Fruit fly (Drosophila melanogaster): Measurements from ENCODE around the gene Jon99Fii.
A peak's percentile ranks its signal among the peaks of the same experiment; 100 is the strongest.

Jon99Fii gene

dm6 chr3R:30467062-30467461 is 20.7 kb downstream of the Jon99Fii start:
- TF ChIP-seq pad (GFP tag; optimal IDR thresholded peaks at IDR 0.05) = no peak
- TF ChIP-seq Hr96 (GFP tag; optimal IDR thresholded peaks at IDR 0.05) = no peak
- no peak for TF ChIP-seq CG33017 (tag; optimal IDR thresholded peaks at IDR 0.05)
- TF ChIP-seq cic (GFP tag; optimal IDR thresholded peaks at IDR 0.05) = no peak
- TF ChIP-seq CG11617 (GFP tag; optimal IDR thresholded peaks at IDR 0.05) = no peak
- TF ChIP-seq CG7045 (GFP tag; optimal IDR thresholded peaks at IDR 0.05) = no peak
- no peak for TF ChIP-seq Mnt (GFP tag; optimal IDR thresholded peaks at IDR 0.05)
- no peak for TF ChIP-seq CG7101 (tag; optimal IDR thresholded peaks at IDR 0.05)
- no peak for TF ChIP-seq tj (GFP tag; optimal IDR thresholded peaks at IDR 0.05)
- TF ChIP-seq bab1 (GFP tag; optimal IDR thresholded peaks at IDR 0.05) = no peak
- TF ChIP-seq cnc (optimal IDR thresholded peaks at IDR 0.05) = no peak
- no peak for TF ChIP-seq CG14711 (tag; optimal IDR thresholded peaks at IDR 0.05)
- no peak for TF ChIP-seq ovo (GFP tag; optimal IDR thresholded peaks at IDR 0.05)
- no peak for TF ChIP-seq CG12768 (GFP tag; optimal IDR thresholded peaks at IDR 0.05)
- no peak for TF ChIP-seq Clk (GFP tag; optimal IDR thresholded peaks at IDR 0.05)
- TF ChIP-seq toe (GFP tag; optimal IDR thresholded peaks at IDR 0.05) = no peak
- no peak for TF ChIP-seq kay (GFP tag; ENCODE audit: borderline replicate concordance)
- TF ChIP-seq CG5204 (GFP tag; optimal IDR thresholded peaks at IDR 0.05) = no peak
- TF ChIP-seq Crg-1 (GFP tag; optimal IDR thresholded peaks at IDR 0.05) = no peak
- no peak for TF ChIP-seq CG1620 (GFP tag; optimal IDR thresholded peaks at IDR 0.05)

- no peak for TF ChIP-seq kay (GFP tag; ENCODE audit: borderline replicate concordance)
- peak; percentile 14 for TF ChIP-seq Mnt (GFP tag; optimal IDR thresholded peaks at IDR 0.05)
- no peak for TF ChIP-seq CG5204 (GFP tag; optimal IDR thresholded peaks at IDR 0.05)
- peak; percentile 76 for TF ChIP-seq cic (GFP tag; optimal IDR thresholded peaks at IDR 0.05)
- TF ChIP-seq Crg-1 (GFP tag; optimal IDR thresholded peaks at IDR 0.05) = no peak
- TF ChIP-seq CG12768 (GFP tag; optimal IDR thresholded peaks at IDR 0.05) = peak; percentile 54
- no peak for TF ChIP-seq ovo (GFP tag; optimal IDR thresholded peaks at IDR 0.05)
- no peak for TF ChIP-seq toe (GFP tag; optimal IDR thresholded peaks at IDR 0.05)
- no peak for TF ChIP-seq bab1 (GFP tag; optimal IDR thresholded peaks at IDR 0.05)
Observed at dm6 chr3R:30466515-30466914, 21.2 kb downstream of the Jon99Fii start.

dm6 chr3R:30465775-30466494 is 21.8 kb downstream of the Jon99Fii start, which contains the start of gene PH4alphaEFB:
Gene PH4alphaEFB (plus strand): TSS chr3R:30466050.
- TF ChIP-seq CG7045 (GFP tag; optimal IDR thresholded peaks at IDR 0.05) = no peak
- peak; percentile 11 for TF ChIP-seq Mnt (GFP tag; optimal IDR thresholded peaks at IDR 0.05)
- peak; percentile 18 for TF ChIP-seq bab1 (GFP tag; optimal IDR thresholded peaks at IDR 0.05)
- TF ChIP-seq kay (GFP tag; ENCODE audit: borderline replicate concordance) = peak; percentile 74
- peak; percentile 7 for TF ChIP-seq CG11617 (GFP tag; optimal IDR thresholded peaks at IDR 0.05)
- no peak for TF ChIP-seq cic (GFP tag; optimal IDR thresholded peaks at IDR 0.05)
- TF ChIP-seq CG33017 (tag; optimal IDR thresholded peaks at IDR 0.05) = no peak
- no peak for TF ChIP-seq Crg-1 (GFP tag; optimal IDR thresholded peaks at IDR 0.05)
- no peak for TF ChIP-seq CG14711 (tag; optimal IDR thresholded peaks at IDR 0.05)
- no peak for TF ChIP-seq CG7101 (tag; optimal IDR thresholded peaks at IDR 0.05)
- no peak for TF ChIP-seq CG12768 (GFP tag; optimal IDR thresholded peaks at IDR 0.05)
- no peak for TF ChIP-seq ovo (GFP tag; optimal IDR thresholded peaks at IDR 0.05)
- no peak for TF ChIP-seq CG1620 (GFP tag; optimal IDR thresholded peaks at IDR 0.05)
- TF ChIP-seq Hr96 (GFP tag; optimal IDR thresholded peaks at IDR 0.05) = no peak
- TF ChIP-seq tj (GFP tag; optimal IDR thresholded peaks at IDR 0.05) = peak; percentile 30
- no peak for TF ChIP-seq pad (GFP tag; optimal IDR thresholded peaks at IDR 0.05)
- TF ChIP-seq CG5204 (GFP tag; optimal IDR thresholded peaks at IDR 0.05) = no peak
- TF ChIP-seq toe (GFP tag; optimal IDR thresholded peaks at IDR 0.05) = no peak
- no peak for TF ChIP-seq Clk (GFP tag; optimal IDR thresholded peaks at IDR 0.05)
- no peak for TF ChIP-seq cnc (optimal IDR thresholded peaks at IDR 0.05)

- no peak for TF ChIP-seq cic (GFP tag; optimal IDR thresholded peaks at IDR 0.05)
- TF ChIP-seq CG7045 (GFP tag; optimal IDR thresholded peaks at IDR 0.05) = no peak
- TF ChIP-seq CG7101 (tag; optimal IDR thresholded peaks at IDR 0.05) = no peak
- no peak for TF ChIP-seq CG5204 (GFP tag; optimal IDR thresholded peaks at IDR 0.05)
- TF ChIP-seq toe (GFP tag; optimal IDR thresholded peaks at IDR 0.05) = no peak
- no peak for TF ChIP-seq CG1620 (GFP tag; optimal IDR thresholded peaks at IDR 0.05)
- TF ChIP-seq Clk (GFP tag; optimal IDR thresholded peaks at IDR 0.05) = no peak
- TF ChIP-seq Mnt (GFP tag; optimal IDR thresholded peaks at IDR 0.05) = no peak
- no peak for TF ChIP-seq cnc (optimal IDR thresholded peaks at IDR 0.05)
- TF ChIP-seq bab1 (GFP tag; optimal IDR thresholded peaks at IDR 0.05) = no peak
- no peak for TF ChIP-seq Hr96 (GFP tag; optimal IDR thresholded peaks at IDR 0.05)
- TF ChIP-seq CG11617 (GFP tag; optimal IDR thresholded peaks at IDR 0.05) = no peak
- TF ChIP-seq ovo (GFP tag; optimal IDR thresholded peaks at IDR 0.05) = no peak
- no peak for TF ChIP-seq CG33017 (tag; optimal IDR thresholded peaks at IDR 0.05)
- no peak for TF ChIP-seq pad (GFP tag; optimal IDR thresholded peaks at IDR 0.05)
- TF ChIP-seq CG14711 (tag; optimal IDR thresholded peaks at IDR 0.05) = no peak
- TF ChIP-seq Crg-1 (GFP tag; optimal IDR thresholded peaks at IDR 0.05) = no peak
Observed at dm6 chr3R:30464244-30464643, 23.5 kb downstream of the Jon99Fii start.

- TF ChIP-seq CG14711 (tag; optimal IDR thresholded peaks at IDR 0.05) = no peak
- no peak for TF ChIP-seq tj (GFP tag; optimal IDR thresholded peaks at IDR 0.05)
- TF ChIP-seq kay (GFP tag; ENCODE audit: borderline replicate concordance) = no peak
- no peak for TF ChIP-seq CG1620 (GFP tag; optimal IDR thresholded peaks at IDR 0.05)
- no peak for TF ChIP-seq Hr96 (GFP tag; optimal IDR thresholded peaks at IDR 0.05)
- no peak for TF ChIP-seq cnc (optimal IDR thresholded peaks at IDR 0.05)
Observed at dm6 chr3R:30461608-30462243, 26.0 kb downstream of the Jon99Fii start.

- TF ChIP-seq CG14711 (tag; optimal IDR thresholded peaks at IDR 0.05) = no peak
- TF ChIP-seq CG5204 (GFP tag; optimal IDR thresholded peaks at IDR 0.05) = no peak
- TF ChIP-seq Crg-1 (GFP tag; optimal IDR thresholded peaks at IDR 0.05) = no peak
- TF ChIP-seq CG7045 (GFP tag; optimal IDR thresholded peaks at IDR 0.05) = no peak
- TF ChIP-seq tj (GFP tag; optimal IDR thresholded peaks at IDR 0.05) = no peak
- TF ChIP-seq Mnt (GFP tag; optimal IDR thresholded peaks at IDR 0.05) = no peak
- no peak for TF ChIP-seq cnc (optimal IDR thresholded peaks at IDR 0.05)
- TF ChIP-seq CG1620 (GFP tag; optimal IDR thresholded peaks at IDR 0.05) = no peak
- TF ChIP-seq Hr96 (GFP tag; optimal IDR thresholded peaks at IDR 0.05) = no peak
- no peak for TF ChIP-seq ovo (GFP tag; optimal IDR thresholded peaks at IDR 0.05)
Observed at dm6 chr3R:30460187-30460586, 27.5 kb downstream of the Jon99Fii start.

All from whole organism, adult.